Fruit fly (Drosophila melanogaster) whole organism, embryonic: ENCODE results near the gene CG8319.

ENCODE experiments used
- Antp ChIP-seq: fragments of 200-800 bp; sonication (Bioruptor generic); optimal IDR thresholded peaks from 3 replicates; lab custom pipeline; 2016; ENCODE audit warnings: missing biosample characterization, missing genetic modification characterization
- CG11093 ChIP-seq: fragments of 200-800 bp; sonication (Bioruptor generic); IDR thresholded peaks from 3 replicates; pipeline ENCODE4 v1.3.6; 2022; ENCODE audit warnings: missing biosample characterization, missing genetic modification characterization
- CG11504 ChIP-seq: fragments of 200-800 bp; sonication (Bioruptor generic); optimal IDR thresholded peaks from 3 replicates; lab custom pipeline; 2019; ENCODE audit warnings: missing biosample characterization, mild to moderate bottlenecking, missing genetic modification characterization, moderate library complexity
- CG11695 ChIP-seq: fragments of 200-800 bp; sonication (Bioruptor generic); IDR thresholded peaks from 3 replicates; pipeline ENCODE4 v1.3.6; 2022; ENCODE audit warnings: missing biosample characterization, missing genetic modification characterization
- CG13296 ChIP-seq: fragments of 200-800 bp; sonication (Bioruptor generic); optimal IDR thresholded peaks from 3 replicates; lab custom pipeline; 2018; ENCODE audit warnings: missing biosample characterization, mild to moderate bottlenecking, missing genetic modification characterization
- CG1529 ChIP-seq: fragments of 200-800 bp; sonication (Bioruptor generic); optimal IDR thresholded peaks from 3 replicates; lab custom pipeline; 2018; ENCODE audit warnings: missing biosample characterization, missing genetic modification characterization
- CG15696 ChIP-seq: fragments of 200-800 bp; sonication (Bioruptor generic); optimal IDR thresholded peaks from 2 replicates; lab custom pipeline; 2019; ENCODE audit warnings: missing biosample characterization, mild to moderate bottlenecking, missing genetic modification characterization, moderate library complexity
- CG17328 ChIP-seq: fragments of 200-800 bp; sonication (Bioruptor generic); IDR thresholded peaks from 2 replicates; pipeline ENCODE4 v1.3.6; 2022; ENCODE audit warnings: missing biosample characterization, missing genetic modification characterization
- CG31441 ChIP-seq: fragments of 200-800 bp; sonication (Bioruptor generic); IDR thresholded peaks from 2 replicates; pipeline ENCODE4 v1.3.6; 2022; ENCODE audit warnings: missing biosample characterization, missing genetic modification characterization
- CG34376 ChIP-seq: fragments of 200-800 bp; sonication (Bioruptor generic); optimal IDR thresholded peaks from 2 replicates; lab custom pipeline; 2018; ENCODE audit warnings: missing biosample characterization, mild to moderate bottlenecking, missing genetic modification characterization
- CG3838 ChIP-seq: fragments of 200-800 bp; sonication (Bioruptor generic); optimal IDR thresholded peaks from 3 replicates; lab custom pipeline; 2016; ENCODE audit warnings: missing biosample characterization, missing genetic modification characterization
- CG5245 ChIP-seq: fragments of 200-800 bp; sonication (Bioruptor generic); optimal IDR thresholded peaks from 3 replicates; lab custom pipeline; 2016; ENCODE audit warnings: missing biosample characterization, missing genetic modification characterization
- CG6254 ChIP-seq: fragments of 200-800 bp; sonication (Bioruptor generic); optimal IDR thresholded peaks from 3 replicates; lab custom pipeline; 2017; ENCODE audit warnings: mild to moderate bottlenecking, missing biosample characterization, missing genetic modification reagents, missing genetic modification characterization
- CG6683 ChIP-seq: fragments of 200-800 bp; sonication (Bioruptor generic); optimal IDR thresholded peaks from 2 replicates; lab custom pipeline; 2017; ENCODE audit warnings: missing biosample characterization, mild to moderate bottlenecking, missing genetic modification characterization, missing genetic modification reagents
- CG7786 ChIP-seq: fragments of 200-800 bp; sonication (Bioruptor generic); optimal IDR thresholded peaks from 2 replicates; lab custom pipeline; 2016; ENCODE audit warnings: missing biosample characterization, missing genetic modification characterization
- CG9797 ChIP-seq: fragments of 200-800 bp; sonication (Bioruptor generic); optimal IDR thresholded peaks from 3 replicates; lab custom pipeline; 2018; ENCODE audit warnings: missing biosample characterization, mild to moderate bottlenecking, missing genetic modification characterization
- D19B ChIP-seq: fragments of 200-800 bp; sonication (Bioruptor generic); optimal IDR thresholded peaks from 2 replicates; lab custom pipeline; 2017; ENCODE audit warnings: missing biosample characterization, mild to moderate bottlenecking, missing genetic modification characterization
- Deaf1 ChIP-seq: fragments of 200-800 bp; optimal IDR thresholded peaks from 3 replicates; lab custom pipeline; 2019; ENCODE audit warnings: missing biosample characterization, mild to moderate bottlenecking, missing genetic modification characterization, moderate library complexity
- Dp ChIP-seq: fragments of 200-800 bp; sonication (Bioruptor generic); optimal IDR thresholded peaks from 2 replicates; lab custom pipeline; 2018; ENCODE audit warnings: missing biosample characterization, mild to moderate bottlenecking, missing genetic modification characterization, moderate library complexity
- HmgD ChIP-seq: fragments of 200-800 bp; sonication (Bioruptor generic); optimal IDR thresholded peaks from 3 replicates; lab custom pipeline; 2016; ENCODE audit warnings: missing biosample characterization, missing genetic modification characterization
- MBD-R2 ChIP-seq: fragments of 200-800 bp; sonication (Bioruptor generic); IDR thresholded peaks from 2 replicates; pipeline ENCODE4 v1.3.6; 2022; ENCODE audit warnings: missing biosample characterization, missing genetic modification characterization
- MESR4 ChIP-seq: fragments of 200-800 bp; sonication (Bioruptor generic); optimal IDR thresholded peaks from 2 replicates; lab custom pipeline; 2018; ENCODE audit warnings: missing biosample characterization, mild to moderate bottlenecking, missing genetic modification characterization, moderate library complexity
- Max ChIP-seq: fragments of 200-800 bp; sonication (Bioruptor generic); optimal IDR thresholded peaks from 2 replicates; lab custom pipeline; 2016; ENCODE audit warnings: missing biosample characterization, mild to moderate bottlenecking, missing genetic modification characterization
- PHDP ChIP-seq: fragments of 200-800 bp; sonication (Bioruptor generic); optimal IDR thresholded peaks from 3 replicates; lab custom pipeline; 2018; ENCODE audit warnings: missing biosample characterization, mild to moderate bottlenecking, missing genetic modification characterization, moderate library complexity
- Ptx1 ChIP-seq: fragments of 200-800 bp; sonication (Bioruptor generic); IDR thresholded peaks from 2 replicates; pipeline ENCODE4 v1.3.6; 2022; ENCODE audit warnings: missing biosample characterization, missing genetic modification characterization
- Ssrp ChIP-seq: fragments of 200-800 bp; sonication (Bioruptor generic); optimal IDR thresholded peaks from 2 replicates; lab custom pipeline; 2018; ENCODE audit warnings: missing biosample characterization, mild to moderate bottlenecking, missing genetic modification characterization, moderate library complexity
- Trl ChIP-seq, 3 experiments: fragments of >200 bp in 2 of 3; fragments of 200-800 bp in 1 of 3; sonication (Bioruptor generic) in 1 of 3; optimal IDR thresholded peaks; 2 replicates in 1 of 3; 3 replicates in 2 of 3; lab custom pipeline; 2016 to 2017; ENCODE audit warnings: missing biosample characterization in 1 of 3, missing genetic modification characterization in 1 of 3
- Vsx1 ChIP-seq: fragments of 200-800 bp; sonication (Bioruptor generic); optimal IDR thresholded peaks from 2 replicates; lab custom pipeline; 2017; ENCODE audit warnings: missing biosample characterization, mild to moderate bottlenecking, missing genetic modification characterization, missing genetic modification reagents
- Xrp1 ChIP-seq: fragments of 200-800 bp; sonication (Bioruptor generic); IDR thresholded peaks from 2 replicates; pipeline ENCODE4 v1.3.6; 2022; ENCODE audit warnings: missing biosample characterization, missing genetic modification characterization
- br ChIP-seq: fragments of >200 bp; optimal IDR thresholded peaks from 2 replicates; lab custom pipeline; 2017
- chn ChIP-seq: fragments of 200-800 bp; sonication (Bioruptor generic); optimal IDR thresholded peaks from 2 replicates; lab custom pipeline; 2016; ENCODE audit warnings: missing biosample characterization, missing genetic modification characterization
- croc ChIP-seq: fragments of 200-800 bp; sonication (Bioruptor generic); conservative IDR thresholded peaks from 3 replicates; pipeline ENCODE4 v1.3.6; 2022; ENCODE audit warnings: missing biosample characterization, missing genetic modification characterization
- dm ChIP-seq: fragments of 200-800 bp; sonication (Bioruptor generic); optimal IDR thresholded peaks from 3 replicates; lab custom pipeline; 2016; ENCODE audit warnings: missing biosample characterization, missing genetic modification characterization
- eve ChIP-seq, 2 experiments: fragments of >200 bp; optimal IDR thresholded peaks; 2 replicates each; lab custom pipeline; 2017; ENCODE audit warnings: missing biosample characterization in 2 of 2, missing genetic modification characterization in 2 of 2
- kay ChIP-seq: fragments of 200-800 bp; sonication (Bioruptor generic); optimal IDR thresholded peaks from 2 replicates; lab custom pipeline; 2016; ENCODE audit warnings: missing biosample characterization, missing genetic modification characterization
- mam ChIP-seq: fragments of 200-800 bp; sonication (Bioruptor generic); optimal IDR thresholded peaks from 3 replicates; lab custom pipeline; 2016; ENCODE audit warnings: missing biosample characterization, missing genetic modification characterization
- nau ChIP-seq: fragments of 200-800 bp; sonication (Bioruptor generic); optimal IDR thresholded peaks from 3 replicates; lab custom pipeline; 2017; ENCODE audit warnings: missing biosample characterization, mild to moderate bottlenecking, missing genetic modification characterization, missing genetic modification reagents
- pnt ChIP-seq: fragments of 200-800 bp; sonication (Bioruptor generic); optimal IDR thresholded peaks from 3 replicates; lab custom pipeline; 2016; ENCODE audit warnings: missing biosample characterization, missing genetic modification characterization
- pum ChIP-seq: fragments of 200-800 bp; sonication (Bioruptor generic); optimal IDR thresholded peaks from 2 replicates; lab custom pipeline; 2016; ENCODE audit warnings: missing biosample characterization, missing genetic modification characterization
- salm ChIP-seq: fragments of 200-800 bp; sonication (Bioruptor generic); optimal IDR thresholded peaks from 2 replicates; lab custom pipeline; 2018; ENCODE audit warnings: missing biosample characterization, mild to moderate bottlenecking, missing genetic modification characterization
- scrt ChIP-seq: fragments of 200-800 bp; sonication (Bioruptor generic); optimal IDR thresholded peaks from 2 replicates; lab custom pipeline; 2018; ENCODE audit warnings: missing biosample characterization, mild to moderate bottlenecking, missing genetic modification characterization, moderate library complexity
- sd ChIP-seq: fragments of 200-800 bp; sonication (Bioruptor generic); optimal IDR thresholded peaks from 3 replicates; lab custom pipeline; 2018; ENCODE audit warnings: missing biosample characterization, mild to moderate bottlenecking, missing genetic modification characterization, moderate library complexity
- sens-2 ChIP-seq: fragments of 200-800 bp; sonication (Bioruptor generic); IDR thresholded peaks from 2 replicates; pipeline ENCODE4 v1.3.6; 2022; ENCODE audit warnings: missing biosample characterization, missing genetic modification characterization
- sug ChIP-seq: fragments of 200-800 bp; optimal IDR thresholded peaks from 2 replicates; lab custom pipeline; 2019; ENCODE audit warnings: missing biosample characterization, mild to moderate bottlenecking, missing genetic modification characterization, moderate library complexity
- ttk ChIP-seq: fragments of 200-800 bp; sonication (Bioruptor generic); IDR thresholded peaks from 2 replicates; pipeline ENCODE4 v2.1.2; 2022; ENCODE audit warnings: missing biosample characterization, missing genetic modification characterization
- tx ChIP-seq: fragments of 200-800 bp; sonication (Bioruptor generic); optimal IDR thresholded peaks from 2 replicates; lab custom pipeline; 2016; ENCODE audit warnings: missing biosample characterization, missing genetic modification characterization
- wek ChIP-seq: fragments of 200-800 bp; sonication (Bioruptor generic); optimal IDR thresholded peaks from 3 replicates; lab custom pipeline; 2018; ENCODE audit warnings: missing biosample characterization, mild to moderate bottlenecking, missing genetic modification characterization, moderate library complexity

The CG8319 gene

dm6 chr3R:9631564-9631963 is 4.4 kb downstream of the CG8319 start, which contains the start of gene SpdS (continued):
- TF ChIP-seq pum, result no peak
- TF ChIP-seq CG15696 (tag; lab: Kevin White, UChicago), result no peak
- TF ChIP-seq salm (tag; lab: Kevin White, UChicago), result no peak
- no peak for TF ChIP-seq ttk (GFP tag; lab: Robert Waterston, UW)
- TF ChIP-seq CG6254 (GFP tag; lab: Kevin White, UChicago), result no peak
- peak; percentile 78 for TF ChIP-seq dm
- 0 out of 2 replicates have a peak, but pooled peaks have one; percentile 18 for TF ChIP-seq MBD-R2 (GFP tag; lab: Robert Waterston, UW)
- TF ChIP-seq scrt (GFP tag; lab: Kevin White, UChicago), result peak; percentile 84
- no peak for TF ChIP-seq Ssrp
- no peak for TF ChIP-seq sens-2 (GFP tag; lab: Robert Waterston, UW)
- TF ChIP-seq pnt (GFP tag; lab: Kevin White, UChicago), result no peak
- TF ChIP-seq CG5245 (GFP tag; lab: Kevin White, UChicago), result no peak
- peak; percentile 22 for TF ChIP-seq PHDP (tag; lab: Kevin White, UChicago)
- TF ChIP-seq CG3838 (GFP tag; lab: Kevin White, UChicago), result no peak
- TF ChIP-seq Dp (GFP tag; lab: Kevin White, UChicago), result no peak
- TF ChIP-seq sug (tag; lab: Kevin White, UChicago), result peak; percentile 10
- TF ChIP-seq CG31441, result no peak
- no peak for TF ChIP-seq Xrp1 (GFP tag; lab: Robert Waterston, UW)
- no peak for TF ChIP-seq chn
- TF ChIP-seq CG7786, result no peak
- no peak for TF ChIP-seq Vsx1 (GFP tag; lab: Kevin White, UChicago)
- no peak for TF ChIP-seq CG17328 (GFP tag; lab: Robert Waterston, UW)
- TF ChIP-seq nau, result peak; percentile 18
- TF ChIP-seq Antp (GFP tag; lab: Kevin White, UChicago), result no peak
- TF ChIP-seq Ptx1 (GFP tag; lab: Robert Waterston, UW), result no peak
- TF ChIP-seq sd (tag; lab: Kevin White, UChicago), result peak; percentile 81
- no peak for TF ChIP-seq CG11695
- no peak for TF ChIP-seq Trl (optimal IDR thresholded peaks at IDR 0.05; lab: Kevin White, UChicago)
- TF ChIP-seq Trl (GFP tag; optimal IDR thresholded peaks at IDR 0.05; lab: Kevin White, UChicago), result no peak
- peak; percentile 28 for TF ChIP-seq CG34376 (GFP tag; lab: Kevin White, UChicago)
- TF ChIP-seq D19B, result no peak
- TF ChIP-seq Deaf1 (tag; lab: Kevin White, UChicago), result no peak
- TF ChIP-seq Max (GFP tag; lab: Kevin White, UChicago), result peak; percentile 83
- TF ChIP-seq CG13296, result peak; percentile 30
- TF ChIP-seq eve (GFP tag; optimal IDR thresholded peaks at IDR 0.05; lab: Kevin White, UChicago), result no peak
- no peak for TF ChIP-seq kay (GFP tag; lab: Kevin White, UChicago)
- TF ChIP-seq mam (GFP tag; lab: Kevin White, UChicago), result no peak
- no peak for TF ChIP-seq tx (GFP tag; lab: Kevin White, UChicago)
- no peak for TF ChIP-seq CG11504
- no peak for TF ChIP-seq CG11093 (GFP tag; lab: Robert Waterston, UW)
- TF ChIP-seq croc (GFP tag; lab: Robert Waterston, UW), result no peak
- TF ChIP-seq br (lab: Kevin White, UChicago), result no peak
- TF ChIP-seq CG9797, result no peak
- peak; percentile 26 for TF ChIP-seq MESR4 (GFP tag; lab: Kevin White, UChicago)
- peak; percentile 23 for TF ChIP-seq wek (GFP tag; lab: Kevin White, UChicago)
- TF ChIP-seq HmgD (GFP tag; lab: Kevin White, UChicago), result no peak
- TF ChIP-seq CG6683 (GFP tag; lab: Kevin White, UChicago), result no peak
- TF ChIP-seq CG1529 (GFP tag; lab: Kevin White, UChicago), result no peak
